Fruit fly (Drosophila melanogaster) whole organism: Measurements from ENCODE around the gene Cyfip.

ENCODE experiments used
- CG8478 ChIP-seq: fragments of >200 bp; optimal IDR thresholded peaks from 2 replicates; lab custom pipeline; 2018; ENCODE audit warnings: inconsistent platforms
- Dll ChIP-seq: fragments of >200 bp; optimal IDR thresholded peaks from 2 replicates; lab custom pipeline; 2017
- EcR ChIP-seq, 2 experiments: fragments of >200 bp; optimal IDR thresholded peaks; 2 replicates each; lab custom pipeline; 2017; ENCODE audit warnings: missing biosample characterization in 2 of 2, missing genetic modification characterization in 2 of 2, missing genetic modification reagents in 2 of 2
- pan ChIP-seq: fragments of >200 bp; optimal IDR thresholded peaks from 2 replicates; lab custom pipeline; 2017
- psq ChIP-seq: fragments of >200 bp; optimal IDR thresholded peaks from 2 replicates; lab custom pipeline; 2017
- usp ChIP-seq: fragments of >200 bp; optimal IDR thresholded peaks from 2 replicates; lab custom pipeline; 2017; ENCODE audit warnings: missing biosample characterization, missing genetic modification characterization, mixed read lengths

dm6 chr3R:15319912-15320746, 12.9 kb upstream of the Cyfip start, which contains the start of the genes CG6276 and CG44040:
- TF ChIP-seq CG8478 (lab: Kevin White, UChicago) (no peak), usp (GFP tag; lab: Kevin White, UChicago) (no peak), psq (lab: Kevin White, UChicago) (no peak), pan (lab: Kevin White, UChicago) (no peak), EcR (GFP tag; optimal IDR thresholded peaks at IDR 0.05; lab: Kevin White, UChicago) (no peak), Dll (lab: Kevin White, UChicago) (no peak)
